Fruit fly (Drosophila melanogaster): ENCODE data around the gene CG3982.

Gene CG3982

dm6 chr3L:9425838-9426237 lies 8.7 kb upstream of the CG3982 start (continued):
- peak; percentile 81 for TF ChIP-seq CG9437 (GFP tag; optimal IDR thresholded peaks at IDR 0.05)
- no peak for TF ChIP-seq hkb (optimal IDR thresholded peaks at IDR 0.05)
- peak; percentile 10; the same call in 1 of the 2 replicates for TF ChIP-seq hkb (GFP tag; IDR thresholded peaks at IDR 0.05)
- TF ChIP-seq phol (tag; optimal IDR thresholded peaks at IDR 0.05), result peak; percentile 16

DNA sequence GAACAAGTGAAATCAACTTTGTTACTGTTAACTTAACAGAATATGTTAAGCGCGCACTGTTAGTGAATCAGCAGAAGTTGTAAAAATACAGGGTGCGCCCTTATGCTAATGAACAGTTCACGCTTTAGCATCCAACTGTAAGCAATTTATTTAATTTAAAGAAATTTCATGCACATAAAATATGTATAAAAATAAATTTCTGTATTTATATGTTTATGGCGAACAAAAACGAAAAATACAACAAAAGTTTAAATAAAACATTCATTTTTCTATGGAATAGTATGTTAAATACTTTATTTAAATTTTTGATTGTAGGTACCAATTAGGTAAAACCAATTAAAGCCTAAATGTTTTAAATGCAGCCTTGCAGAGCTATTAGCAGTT lies 7.3 kb upstream of the CG3982 start:
- TF ChIP-seq CG8388 (GFP tag; optimal IDR thresholded peaks at IDR 0.05) (peak; percentile 52), CG32767 (GFP tag; IDR thresholded peaks at IDR 0.05) (no peak), CG9437 (GFP tag; optimal IDR thresholded peaks at IDR 0.05) (peak; percentile 38), CG17385 (GFP tag; optimal IDR thresholded peaks at IDR 0.05) (peak; percentile 43), CG3847 (GFP tag; IDR thresholded peaks at IDR 0.05) (0 out of 2 replicates have a peak, but pooled peaks have one; percentile 21), CG12299 (tag; optimal IDR thresholded peaks at IDR 0.05) (peak; percentile 56), lola (GFP tag; optimal IDR thresholded peaks at IDR 0.05) (peak in 1 of 3 experiments; percentile 7), Doc2 (GFP tag; IDR thresholded peaks at IDR 0.05) (no peak), tap (tag; optimal IDR thresholded peaks at IDR 0.05) (peak; percentile 61), jigr1 (GFP tag; IDR thresholded peaks at IDR 0.05) (no peak), Atf6 (GFP tag; IDR thresholded peaks at IDR 0.05) (peak; percentile 42; the same call in 1 of the 2 replicates), z (GFP tag; IDR thresholded peaks at IDR 0.05) (no peak), Hmx (GFP tag; optimal IDR thresholded peaks at IDR 0.05) (peak; percentile 1), nmo (GFP tag; optimal IDR thresholded peaks at IDR 0.05) (peak; percentile 1), CG12942 (GFP tag; optimal IDR thresholded peaks at IDR 0.05) (peak; percentile 5), CG3726 (GFP tag; IDR thresholded peaks at IDR 0.05) (no peak), CG3281 (GFP tag; optimal IDR thresholded peaks at IDR 0.05) (peak; percentile 39), CG32532 (GFP tag; IDR thresholded peaks at IDR 0.05) (peak; percentile 66; the same call in 1 of the 2 replicates), cwo (GFP tag; optimal IDR thresholded peaks at IDR 0.05) (peak; percentile 15), HHEX (GFP tag; optimal IDR thresholded peaks at IDR 0.05) (peak; percentile 57), Stat92E (GFP tag; optimal IDR thresholded peaks at IDR 0.05) (no peak), CG15514 (GFP tag; optimal IDR thresholded peaks at IDR 0.05) (peak; percentile 20), ara (GFP tag; IDR thresholded peaks at IDR 0.05) (no peak), Fer3 (tag; optimal IDR thresholded peaks at IDR 0.05) (peak; percentile 57), Vsx1 (GFP tag; optimal IDR thresholded peaks at IDR 0.05) (peak; percentile 16), Sox102F (GFP tag; optimal IDR thresholded peaks at IDR 0.05) (peak; percentile 26), bsh (GFP tag; optimal IDR thresholded peaks at IDR 0.05) (peak in 1 of 2 experiments; percentile 61), disco-r (GFP tag; optimal IDR thresholded peaks at IDR 0.05) (no peak), dmrt11E (tag; optimal IDR thresholded peaks at IDR 0.05) (peak; percentile 27), slbo (GFP tag; IDR thresholded peaks at IDR 0.05) (peak; percentile 31; the same call in 1 of the 2 replicates), CG6683 (GFP tag; optimal IDR thresholded peaks at IDR 0.05) (peak; percentile 33), CG6254 (GFP tag; optimal IDR thresholded peaks at IDR 0.05) (peak; percentile 1), CG14710 (tag; optimal IDR thresholded peaks at IDR 0.05) (peak; percentile 27), Gsc (GFP tag; IDR thresholded peaks at IDR 0.05) (no peak), CG9876 (GFP tag; optimal IDR thresholded peaks at IDR 0.05) (no peak), CG10366 (GFP tag; IDR thresholded peaks at IDR 0.05) (peak; percentile 80), CG14014 (GFP tag; IDR thresholded peaks at IDR 0.05) (peak; percentile 37; the same call in 1 of the 2 replicates), CG2116 (GFP tag; optimal IDR thresholded peaks at IDR 0.05) (peak; percentile 43), Meics (GFP tag; optimal IDR thresholded peaks at IDR 0.05) (peak; percentile 59), CG10209 (GFP tag; optimal IDR thresholded peaks at IDR 0.05) (peak; percentile 19), dmrt99B (tag; optimal IDR thresholded peaks at IDR 0.05) (peak; percentile 23), CG10979 (tag; optimal IDR thresholded peaks at IDR 0.05) (peak; percentile 21), NfI (GFP tag; optimal IDR thresholded peaks at IDR 0.05) (peak; percentile 10), grau (tag; optimal IDR thresholded peaks at IDR 0.05) (peak; percentile 63)

Measured in whole organism, embryonic.